Worm (Caenorhabditis elegans) whole organism, young adult: Measurements from ENCODE around the gene lgc-6.

Experiments used
- B0019.2 ChIP-seq: fragments of 200-800 bp; sonication (Bioruptor generic); conservative IDR thresholded peaks from 2 replicates; pipeline ENCODE4 v1.3.6; 2022; ENCODE audit warnings: missing genetic modification reagents, missing genetic modification characterization, missing compliant biosample characterization
- D2030.7 ChIP-seq: fragments of 200-800 bp; sonication (Bioruptor generic); IDR thresholded peaks from 2 replicates; pipeline ENCODE4 v1.3.6; 2022; ENCODE audit warnings: missing genetic modification reagents, missing genetic modification characterization, missing compliant biosample characterization
- F23B12.7 ChIP-seq: sonication (generic microtip); optimal IDR thresholded peaks from 2 replicates; lab custom pipeline; 2017; ENCODE audit warnings: missing genetic modification characterization, mild to moderate bottlenecking, missing compliant biosample characterization, antibody characterized with exemption, moderate library complexity; ENCODE audit not compliant: insufficient read depth
- F49E8.2 ChIP-seq: sonication (generic microtip); optimal IDR thresholded peaks from 3 replicates; lab custom pipeline; 2017; ENCODE audit warnings: missing genetic modification characterization, mild to moderate bottlenecking, missing compliant biosample characterization, antibody characterized with exemption, moderate library complexity; ENCODE audit not compliant: insufficient read depth
- F55B11.4 ChIP-seq: sonication (generic microtip); optimal IDR thresholded peaks from 2 replicates; lab custom pipeline; 2016; ENCODE audit warnings: missing compliant biosample characterization, missing genetic modification characterization, borderline replicate concordance; ENCODE audit not compliant: insufficient read depth
- K11D2.4 ChIP-seq: fragments of 200-800 bp; sonication (Bioruptor generic); IDR thresholded peaks from 2 replicates; pipeline ENCODE4 v1.3.6; 2022; ENCODE audit warnings: missing genetic modification reagents, missing genetic modification characterization, missing compliant biosample characterization
- Y53F4B.3 ChIP-seq: fragments of 200-800 bp; sonication (Bioruptor generic); IDR thresholded peaks from 2 replicates; pipeline ENCODE4 v1.3.6; 2022; ENCODE audit warnings: missing genetic modification reagents, missing genetic modification characterization, missing compliant biosample characterization
- Y56A3A.18 ChIP-seq: fragments of 200-800 bp; sonication (Bioruptor generic); IDR thresholded peaks from 2 replicates; pipeline ENCODE4 v1.3.6; 2022; ENCODE audit warnings: missing genetic modification reagents, missing genetic modification characterization, missing compliant biosample characterization
- Y95B8A.8 ChIP-seq: fragments of 200-800 bp; sonication (Bioruptor generic); IDR thresholded peaks from 2 replicates; pipeline ENCODE4 v1.3.6; 2022; ENCODE audit warnings: missing genetic modification reagents, missing genetic modification characterization, missing compliant biosample characterization
- ZK185.1 ChIP-seq: sonication (generic microtip); optimal IDR thresholded peaks from 2 replicates; lab custom pipeline; 2016; ENCODE audit warnings: mild to moderate bottlenecking, missing genetic modification characterization, missing compliant biosample characterization; ENCODE audit not compliant: poor library complexity, severe bottlenecking
- atf-7 ChIP-seq: sonication (generic microtip); optimal IDR thresholded peaks from 2 replicates; lab custom pipeline; 2017; ENCODE audit warnings: mild to moderate bottlenecking, missing genetic modification characterization, missing compliant biosample characterization
- attf-5 ChIP-seq: fragments of 200-800 bp; sonication (Bioruptor generic); optimal IDR thresholded peaks from 2 replicates; lab custom pipeline; 2018; ENCODE audit warnings: mild to moderate bottlenecking, missing genetic modification characterization, missing compliant biosample characterization
- bed-2 ChIP-seq: fragments of 200-800 bp; sonication (Bioruptor generic); IDR thresholded peaks from 2 replicates; pipeline ENCODE4 v1.3.6; 2022; ENCODE audit warnings: missing genetic modification reagents, missing genetic modification characterization, missing compliant biosample characterization
- ccch-3 ChIP-seq: fragments of 200-800 bp; sonication (Bioruptor generic); optimal IDR thresholded peaks from 2 replicates; lab custom pipeline; 2018; ENCODE audit warnings: mild to moderate bottlenecking, missing genetic modification characterization, missing compliant biosample characterization
- cebp-1 ChIP-seq, 2 experiments: fragments of 200-800 bp in 1 of 2; sonication (Bioruptor generic) in 1 of 2; sonication (generic microtip) in 1 of 2; IDR thresholded peaks in 1 of 2; optimal IDR thresholded peaks in 1 of 2; 2 replicates each; pipeline versions ENCODE4 v1.3.6 to Lab custom; 2017 to 2022; ENCODE audit warnings: missing compliant biosample characterization in 2 of 2, missing genetic modification characterization in 2 of 2, mild to moderate bottlenecking in 1 of 2, missing genetic modification reagents in 1 of 2, moderate library complexity in 1 of 2
- ceh-100 ChIP-seq: fragments of 200-800 bp; sonication (Bioruptor generic); IDR thresholded peaks from 2 replicates; pipeline ENCODE4 v1.3.6; 2022; ENCODE audit warnings: missing genetic modification reagents, missing genetic modification characterization, missing compliant biosample characterization
- die-1 ChIP-seq: sonication (generic microtip); optimal IDR thresholded peaks from 2 replicates; lab custom pipeline; 2016; ENCODE audit warnings: missing genotype, mild to moderate bottlenecking, missing genetic modification characterization, missing compliant biosample characterization
- dox-1 ChIP-seq: fragments of 200-800 bp; sonication (Bioruptor generic); IDR thresholded peaks from 2 replicates; pipeline ENCODE4 v1.3.6; 2022; ENCODE audit warnings: missing genetic modification reagents, missing genetic modification characterization, missing compliant biosample characterization
- egl-44 ChIP-seq: fragments of 200-800 bp; sonication (Bioruptor generic); IDR thresholded peaks from 2 replicates; pipeline ENCODE4 v1.3.6; 2022; ENCODE audit warnings: missing genetic modification reagents, missing genetic modification characterization, missing compliant biosample characterization
- egrh-3 ChIP-seq: fragments of 200-800 bp; sonication (Bioruptor generic); IDR thresholded peaks from 2 replicates; pipeline ENCODE4 v1.3.6; 2022; ENCODE audit warnings: missing genetic modification reagents, missing genetic modification characterization, missing compliant biosample characterization
- ets-4 ChIP-seq: fragments of 200-800 bp; sonication (Bioruptor generic); optimal IDR thresholded peaks from 2 replicates; lab custom pipeline; 2018; ENCODE audit warnings: mild to moderate bottlenecking, missing genetic modification characterization, missing compliant biosample characterization
- him-1 ChIP-seq: sonication (generic microtip); optimal IDR thresholded peaks from 2 replicates; lab custom pipeline; 2016; ENCODE audit warnings: missing genotype, missing genetic modification reagents, missing genetic modification characterization, missing compliant biosample characterization
- hmg-20 ChIP-seq: fragments of 200-800 bp; sonication (Bioruptor generic); IDR thresholded peaks from 2 replicates; pipeline ENCODE4 v1.3.6; 2022; ENCODE audit warnings: missing genetic modification reagents, missing genetic modification characterization, missing compliant biosample characterization
- hrde-1 ChIP-seq: sonication (generic microtip); optimal IDR thresholded peaks from 2 replicates; lab custom pipeline; 2016; ENCODE audit warnings: missing genetic modification characterization, mild to moderate bottlenecking, missing compliant biosample characterization, moderate library complexity, missing genotype, missing genetic modification reagents, borderline replicate concordance
- madf-10 ChIP-seq: sonication (generic microtip); optimal IDR thresholded peaks from 2 replicates; lab custom pipeline; 2016; ENCODE audit warnings: mild to moderate bottlenecking, missing genetic modification characterization, missing compliant biosample characterization
- madf-8 ChIP-seq: fragments of 200-800 bp; sonication (Bioruptor generic); conservative IDR thresholded peaks from 2 replicates; pipeline ENCODE4 v1.3.6; 2022; ENCODE audit warnings: missing genetic modification reagents, missing genetic modification characterization, missing compliant biosample characterization
- mcd-1 ChIP-seq: fragments of 200-800 bp; sonication (Bioruptor generic); IDR thresholded peaks from 2 replicates; pipeline ENCODE4 v1.3.6; 2022; ENCODE audit warnings: missing genetic modification reagents, missing genetic modification characterization, missing compliant biosample characterization
- mel-28 ChIP-seq: sonication (generic microtip); optimal IDR thresholded peaks from 2 replicates; lab custom pipeline; 2016; ENCODE audit warnings: borderline replicate concordance, mild to moderate bottlenecking, missing genetic modification characterization, missing compliant biosample characterization
- nfya-1 ChIP-seq: sonication (generic microtip); optimal IDR thresholded peaks from 2 replicates; lab custom pipeline; 2017; ENCODE audit warnings: antibody characterized with exemption, missing compliant biosample characterization, missing genetic modification characterization, borderline replicate concordance; ENCODE audit not compliant: insufficient read depth
- nfyb-1 ChIP-seq: fragments of 200-800 bp; sonication (Bioruptor generic); IDR thresholded peaks from 2 replicates; pipeline ENCODE4 v1.3.6; 2022; ENCODE audit warnings: missing genetic modification reagents, missing genetic modification characterization, missing compliant biosample characterization
- nhr-120 ChIP-seq: fragments of 200-800 bp; sonication (Bioruptor generic); IDR thresholded peaks from 2 replicates; pipeline ENCODE4 v1.3.6; 2022; ENCODE audit warnings: missing genetic modification characterization, missing compliant biosample characterization
- nhr-179 ChIP-seq: sonication (generic microtip); optimal IDR thresholded peaks from 2 replicates; lab custom pipeline; 2016; ENCODE audit warnings: mild to moderate bottlenecking, missing genetic modification characterization, missing compliant biosample characterization
- nhr-27 ChIP-seq: fragments of 200-800 bp; sonication (Bioruptor generic); optimal IDR thresholded peaks from 2 replicates; lab custom pipeline; 2018; ENCODE audit warnings: mild to moderate bottlenecking, missing genetic modification characterization, moderate library complexity, missing compliant biosample characterization
- nhr-80 ChIP-seq: sonication (generic microtip); optimal IDR thresholded peaks from 2 replicates; lab custom pipeline; 2016; ENCODE audit warnings: missing genetic modification characterization, missing compliant biosample characterization
- pha-4 ChIP-seq: fragments of 150-350 bp; sonication (generic microtip); optimal IDR thresholded peaks from 2 replicates; lab custom pipeline; 2014; ENCODE audit warnings: missing biosample characterization, missing genetic modification reagents, missing genetic modification characterization
- rpc-1 ChIP-seq, 2 experiments: fragments of 150-350 bp in 1 of 2; sonication (generic microtip) in 1 of 2; optimal IDR thresholded peaks; 2 replicates each; lab custom pipeline; 2014 to 2018; ENCODE audit warnings: missing biosample characterization in 1 of 2, missing genetic modification characterization in 1 of 2, missing genetic modification reagents in 1 of 2, missing genotype in 1 of 2
- sea-2 ChIP-seq: fragments of 200-800 bp; sonication (Bioruptor generic); IDR thresholded peaks from 2 replicates; pipeline ENCODE4 v1.3.6; 2022; ENCODE audit warnings: missing genetic modification characterization, missing compliant biosample characterization
- snpc-1.1 ChIP-seq: sonication (generic microtip); optimal IDR thresholded peaks from 2 replicates; lab custom pipeline; 2017; ENCODE audit warnings: missing genetic modification characterization, mild to moderate bottlenecking, missing compliant biosample characterization, antibody characterized with exemption, moderate library complexity, missing genotype, missing genetic modification reagents; ENCODE audit not compliant: insufficient read depth
- snpc-1.3 ChIP-seq: sonication (generic microtip); optimal IDR thresholded peaks from 2 replicates; lab custom pipeline; 2017; ENCODE audit warnings: missing genetic modification characterization, mild to moderate bottlenecking, missing compliant biosample characterization, antibody characterized with exemption, moderate library complexity, missing genotype, missing genetic modification reagents; ENCODE audit not compliant: insufficient read depth
- tlf-1 ChIP-seq: fragments of 200-800 bp; sonication (Bioruptor generic); optimal IDR thresholded peaks from 2 replicates; lab custom pipeline; 2018; ENCODE audit warnings: mild to moderate bottlenecking, missing genetic modification characterization, missing compliant biosample characterization
- unc-130 ChIP-seq: sonication (generic microtip); optimal IDR thresholded peaks from 2 replicates; lab custom pipeline; 2016; ENCODE audit warnings: missing genetic modification reagents, missing genetic modification characterization, missing compliant biosample characterization
- unc-62 ChIP-seq: fragments of 150-350 bp; optimal IDR thresholded peaks from 2 replicates; lab custom pipeline; 2014; ENCODE audit warnings: missing biosample characterization, missing genetic modification reagents, missing genetic modification characterization
- xnd-1 ChIP-seq: sonication (generic microtip); optimal IDR thresholded peaks from 2 replicates; lab custom pipeline; 2016; ENCODE audit warnings: missing genotype, missing genetic modification reagents, missing genetic modification characterization, missing compliant biosample characterization
- zim-3 ChIP-seq: sonication (generic microtip); optimal IDR thresholded peaks from 2 replicates; lab custom pipeline; 2017; ENCODE audit warnings: mild to moderate bottlenecking, missing genetic modification characterization, moderate library complexity, missing compliant biosample characterization
- ztf-18 ChIP-seq: sonication (generic microtip); optimal IDR thresholded peaks from 2 replicates; lab custom pipeline; 2016; ENCODE audit warnings: missing genotype, mild to moderate bottlenecking, missing genetic modification characterization, missing compliant biosample characterization

lgc-6 gene

DNA sequence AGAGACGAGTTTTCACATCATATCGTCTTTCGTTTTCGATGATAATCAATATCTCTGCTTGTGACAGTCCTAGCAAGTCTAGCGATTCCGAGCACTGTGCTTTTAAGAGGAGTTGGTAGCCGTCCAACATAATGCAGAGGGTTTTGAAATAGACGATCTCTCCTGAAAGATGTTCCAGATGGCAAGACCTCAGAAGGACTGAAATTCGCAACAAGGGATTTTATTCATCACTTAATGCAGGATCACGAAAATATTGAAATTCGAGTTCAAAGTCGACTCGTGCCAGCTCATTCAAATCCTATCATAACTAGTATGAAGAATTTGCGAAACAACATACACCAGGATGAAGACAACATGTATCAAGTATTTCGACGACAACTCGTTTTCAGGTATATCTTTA is 37.8 kb downstream of the lgc-6 start, which contains the start of gene D2096.7 (continued):
- no peak for TF ChIP-seq madf-10 (tag; lab: Kevin White, UChicago)
- TF ChIP-seq ztf-18 (tag; lab: Kevin White, UChicago) = peak; percentile 57
- peak; percentile 64; the same call in 1 of the 2 replicates for TF ChIP-seq Y95B8A.8 (GFP tag; lab: Robert Waterston, UW)
- TF ChIP-seq tlf-1 = peak; percentile 62
- no peak; the same call in 1 of the 2 replicates for TF ChIP-seq madf-8 (GFP tag; lab: Robert Waterston, UW)
- TF ChIP-seq B0019.2 (GFP tag; lab: Robert Waterston, UW) = no peak
- TF ChIP-seq unc-62 = no peak
- no peak for TF ChIP-seq nhr-179 (tag; lab: Kevin White, UChicago)
- peak; percentile 54; the same call in 1 of the 2 replicates for TF ChIP-seq mcd-1
- no peak; the same call in none of the 2 replicates for TF ChIP-seq egl-44 (GFP tag; lab: Robert Waterston, UW)
- TF ChIP-seq zim-3 (tag; lab: Kevin White, UChicago) = peak; percentile 64
- peak; percentile 89 for TF ChIP-seq snpc-1.3 (tag; lab: Kevin White, UChicago)
- peak; percentile 48 for TF ChIP-seq snpc-1.1 (tag; lab: Kevin White, UChicago)
- peak; percentile 70 for TF ChIP-seq dox-1 (GFP tag; lab: Robert Waterston, UW)
- TF ChIP-seq K11D2.4 (GFP tag; lab: Robert Waterston, UW) = 0 out of 2 replicates have a peak, but pooled peaks have one; percentile 22
- TF ChIP-seq egrh-3 (GFP tag; lab: Robert Waterston, UW) = no peak
- peak; percentile 61 for TF ChIP-seq xnd-1 (tag; lab: Kevin White, UChicago)
- peak; percentile 32 for TF ChIP-seq ZK185.1 (tag; lab: Kevin White, UChicago)
- TF ChIP-seq atf-7 (tag; lab: Kevin White, UChicago) = peak; percentile 87
- TF ChIP-seq F49E8.2 (tag; lab: Kevin White, UChicago) = peak; percentile 95
- TF ChIP-seq ets-4 = peak; percentile 69
- TF ChIP-seq F23B12.7 (tag; lab: Kevin White, UChicago) = no peak
- no peak for TF ChIP-seq sea-2 (GFP tag; lab: Robert Waterston, UW)
- TF ChIP-seq mel-28 (tag; lab: Kevin White, UChicago) = no peak
- no peak for TF ChIP-seq nhr-80 (tag; lab: Kevin White, UChicago)
- TF ChIP-seq hrde-1 (tag; lab: Kevin White, UChicago) = peak; percentile 96
- TF ChIP-seq cebp-1 (GFP tag; IDR thresholded peaks at IDR 0.05; lab: Robert Waterston, UW) = 0 out of 2 replicates have a peak, but pooled peaks have one; percentile 19
- peak; percentile 76 for TF ChIP-seq cebp-1 (tag; optimal IDR thresholded peaks at IDR 0.05; lab: Kevin White, UChicago)
- TF ChIP-seq ccch-3 (GFP tag; lab: Kevin White, UChicago) = no peak
- TF ChIP-seq bed-2 (GFP tag; lab: Robert Waterston, UW) = no peak
- peak; percentile 82 for TF ChIP-seq nfyb-1
- 0 out of 2 replicates have a peak, but pooled peaks have one; percentile 2 for TF ChIP-seq hmg-20 (GFP tag; lab: Robert Waterston, UW)
- TF ChIP-seq F55B11.4 = no peak
- peak; percentile 85 for TF ChIP-seq nhr-27 (tag; lab: Kevin White, UChicago)
- TF ChIP-seq attf-5 = peak; percentile 67
- no peak for TF ChIP-seq nfya-1 (tag; lab: Kevin White, UChicago)
- no peak for TF ChIP-seq Y53F4B.3 (GFP tag; lab: Robert Waterston, UW)
- peak; percentile 95 for TF ChIP-seq Y56A3A.18
- no peak for TF ChIP-seq rpc-1 (optimal IDR thresholded peaks at IDR 0.05; lab: Kevin White, UChicago)
- TF ChIP-seq rpc-1 (tag; optimal IDR thresholded peaks at IDR 0.05; lab: Kevin White, UChicago) = peak; percentile 11
- TF ChIP-seq die-1 (tag; lab: Kevin White, UChicago) = peak; percentile 78
- peak; percentile 74 for TF ChIP-seq ceh-100
- peak; percentile 15; the same call in 1 of the 2 replicates for TF ChIP-seq D2030.7
- no peak for TF ChIP-seq pha-4
- TF ChIP-seq him-1 (tag; lab: Kevin White, UChicago) = peak; percentile 80
- 0 out of 2 replicates have a peak, but pooled peaks have one; percentile 55 for TF ChIP-seq nhr-120 (GFP tag; lab: Robert Waterston, UW)
- TF ChIP-seq unc-130 (GFP tag; lab: Kevin White, UChicago) = peak; percentile 89
